Comparison of ENCODE assay signal across 1 fruit fly cellular context in the genomic region with DNA sequence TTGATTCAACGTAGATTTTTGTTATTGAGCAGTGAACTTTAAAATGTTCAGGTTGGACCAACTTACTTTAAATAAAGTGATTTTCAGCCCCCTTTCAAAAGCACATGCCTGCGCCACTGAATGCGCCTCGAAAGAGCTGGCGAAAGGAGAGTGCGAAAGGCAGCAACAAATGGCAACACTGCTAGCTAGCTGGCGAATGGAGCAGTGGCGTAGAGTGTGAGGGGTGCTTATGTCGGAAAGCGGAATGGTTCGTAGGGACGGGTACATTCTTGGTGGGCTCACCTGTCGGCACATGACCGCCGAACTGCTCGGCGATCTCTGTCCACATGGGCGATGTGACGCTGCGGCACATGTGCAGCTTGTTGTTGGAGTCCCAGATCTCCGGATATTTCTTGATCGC.
TF ChIP-seq lines count a peak whose summit lies in the region.

No protein-coding gene starts in this region.

TF ChIP-seq in whole organism, embryonic, 481 proteins besides CTCF, POLR2A, EP300 and RAD21 (continued from another document):
- TF ChIP-seq Ada2b (GFP tag; IDR thresholded peaks at IDR 0.05; lab: Robert Waterston, UW) = peak; percentile 22; the same call in 1 of the 2 replicates
- peak; percentile 36 for TF ChIP-seq bab2 (GFP tag; optimal IDR thresholded peaks at IDR 0.05; lab: Kevin White, UChicago)
- no peak for TF ChIP-seq CG8089 (GFP tag; optimal IDR thresholded peaks at IDR 0.05; lab: Kevin White, UChicago)
- TF ChIP-seq CG1602 (GFP tag; optimal IDR thresholded peaks at IDR 0.05; lab: Kevin White, UChicago) = no peak
- no peak for TF ChIP-seq psq (GFP tag; optimal IDR thresholded peaks at IDR 0.05; lab: Kevin White, UChicago)
- TF ChIP-seq dati (GFP tag; IDR thresholded peaks at IDR 0.05; lab: Robert Waterston, UW) = 0 out of 2 replicates have a peak, but pooled peaks have one; percentile 24
- no peak for TF ChIP-seq CG18011 (GFP tag; optimal IDR thresholded peaks at IDR 0.05; lab: Kevin White, UChicago)
- TF ChIP-seq scrt (GFP tag; optimal IDR thresholded peaks at IDR 0.05; lab: Kevin White, UChicago) = no peak
- TF ChIP-seq Oli (tag; optimal IDR thresholded peaks at IDR 0.05; lab: Kevin White, UChicago) = peak; percentile 21
- peak; percentile 54 for TF ChIP-seq nom (GFP tag; optimal IDR thresholded peaks at IDR 0.05; lab: Kevin White, UChicago)
- peak; percentile 35; the same call in 1 of the 3 replicates for TF ChIP-seq gce (GFP tag; IDR thresholded peaks at IDR 0.05; lab: Robert Waterston, UW)
- no peak for TF ChIP-seq D19B (GFP tag; optimal IDR thresholded peaks at IDR 0.05; lab: Kevin White, UChicago)
- no peak; the same call in none of the 2 replicates for TF ChIP-seq Atf6 (GFP tag; IDR thresholded peaks at IDR 0.05; lab: Robert Waterston, UW)
- TF ChIP-seq CG4282 (GFP tag; optimal IDR thresholded peaks at IDR 0.05; lab: Kevin White, UChicago) = no peak
- TF ChIP-seq YL-1 (GFP tag; optimal IDR thresholded peaks at IDR 0.05; lab: Kevin White, UChicago) = no peak
- no peak for TF ChIP-seq CG17802 (tag; optimal IDR thresholded peaks at IDR 0.05; lab: Kevin White, UChicago)
- peak; percentile 30; the same call in 1 of the 2 replicates for TF ChIP-seq CG11696 (GFP tag; IDR thresholded peaks at IDR 0.05; lab: Robert Waterston, UW)
- no peak for TF ChIP-seq fd96Cb (tag; optimal IDR thresholded peaks at IDR 0.05; lab: Kevin White, UChicago)
- no peak for TF ChIP-seq lilli (GFP tag; optimal IDR thresholded peaks at IDR 0.05; lab: Kevin White, UChicago)
- TF ChIP-seq Dfd (GFP tag; optimal IDR thresholded peaks at IDR 0.05; lab: Kevin White, UChicago) = no peak
- no peak for TF ChIP-seq HLH4C (GFP tag; IDR thresholded peaks at IDR 0.05; lab: Robert Waterston, UW; ENCODE audit: partially characterized antibody)
- TF ChIP-seq CG6175 (GFP tag; IDR thresholded peaks at IDR 0.05; lab: Robert Waterston, UW) = no peak
- no peak for TF ChIP-seq CG9215 (GFP tag; IDR thresholded peaks at IDR 0.05; lab: Robert Waterston, UW)
- no peak for TF ChIP-seq Awh (GFP tag; IDR thresholded peaks at IDR 0.05; lab: Robert Waterston, UW)
- no peak for TF ChIP-seq tio (GFP tag; optimal IDR thresholded peaks at IDR 0.05; lab: Kevin White, UChicago)
- no peak for TF ChIP-seq Hmx (GFP tag; optimal IDR thresholded peaks at IDR 0.05; lab: Kevin White, UChicago)
- TF ChIP-seq sqz (GFP tag; optimal IDR thresholded peaks at IDR 0.05; lab: Kevin White, UChicago) = no peak
- TF ChIP-seq Xbp1 (GFP tag; optimal IDR thresholded peaks at IDR 0.05; lab: Kevin White, UChicago) = peak; percentile 8
- no peak for TF ChIP-seq bcd (GFP tag; optimal IDR thresholded peaks at IDR 0.05; lab: Kevin White, UChicago)
- TF ChIP-seq bigmax (GFP tag; optimal IDR thresholded peaks at IDR 0.05; lab: Kevin White, UChicago) = no peak
